Worm (Caenorhabditis elegans): ENCODE data around the gene nol-9.
A peak's percentile ranks its signal among the peaks of the same experiment; 100 is the strongest.

The nol-9 gene

DNA sequence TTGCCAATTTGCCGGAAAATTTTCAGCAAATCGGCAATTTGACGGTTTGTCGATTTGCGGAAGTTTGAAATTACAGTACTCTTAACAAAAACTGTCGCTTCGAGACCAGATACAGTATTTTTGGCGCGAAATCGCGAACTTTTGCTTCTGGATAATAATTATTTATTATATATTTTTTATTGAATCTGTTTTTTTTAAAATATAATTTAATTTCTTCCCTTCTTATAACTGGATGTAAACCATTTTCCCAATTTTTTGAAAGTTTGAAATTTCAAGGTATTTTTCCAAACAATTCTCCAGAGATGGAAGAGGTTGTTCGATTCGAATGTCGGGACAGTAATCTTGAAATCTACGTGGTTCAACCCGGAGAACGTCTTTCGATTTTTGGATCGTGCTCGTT lies at the start of gene nol-9:
Gene nol-9 (plus strand): TSS at position 301 of the 400 bp plus-strand sequence.
- TF ChIP-seq dao-5 (tag; optimal IDR thresholded peaks at IDR 0.05): no peak
- TF ChIP-seq him-1 (tag; optimal IDR thresholded peaks at IDR 0.05): no peak
- TF ChIP-seq W03F9.2 (tag; optimal IDR thresholded peaks at IDR 0.05): no peak

DNA sequence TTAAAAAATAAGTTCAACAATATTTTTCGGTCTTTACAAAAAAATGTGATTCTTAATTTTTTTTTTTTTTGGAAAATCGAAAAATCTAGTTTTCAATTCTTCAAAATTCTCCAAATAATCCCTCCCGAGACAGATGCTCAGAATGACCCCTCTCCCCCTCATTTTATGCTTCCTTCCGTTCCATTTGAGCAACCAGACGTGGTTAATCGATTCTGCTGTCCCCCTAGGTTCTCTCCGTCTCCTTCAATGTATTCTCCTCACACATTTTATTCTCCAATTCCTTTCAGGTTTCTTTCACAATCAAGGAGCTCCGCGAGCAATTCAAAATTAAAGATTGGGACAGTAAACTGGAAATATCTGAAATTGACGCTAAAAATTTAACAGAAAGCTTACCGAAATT lies 47.4 kb upstream of the nol-9 start:
- TF ChIP-seq dao-5 (tag; optimal IDR thresholded peaks at IDR 0.05): no peak
- TF ChIP-seq W03F9.2 (tag; optimal IDR thresholded peaks at IDR 0.05): no peak
- no peak for TF ChIP-seq him-1 (tag; optimal IDR thresholded peaks at IDR 0.05)

DNA sequence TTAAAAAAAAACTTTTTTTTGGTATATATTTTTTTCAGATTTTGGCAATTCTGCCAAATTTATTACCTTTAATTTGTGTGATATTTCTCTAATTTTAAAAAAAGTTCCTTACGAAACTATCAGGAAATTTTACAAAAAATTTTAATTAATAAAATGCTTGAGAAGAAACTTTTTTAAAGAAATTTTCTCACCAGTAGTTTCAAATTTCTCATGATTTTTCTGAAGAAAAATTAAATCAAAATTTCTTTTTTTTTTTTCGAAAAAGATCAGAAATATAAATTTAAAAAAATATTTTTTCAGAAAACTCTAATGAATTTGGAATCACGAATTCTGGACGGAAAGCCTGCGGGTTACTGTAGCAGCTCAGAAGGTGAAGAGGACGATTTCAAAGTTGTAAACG lies 44.6 kb upstream of the nol-9 start, which contains the start of gene mau-8:
Gene mau-8 (plus strand): TSS at position 301 of the 400 bp plus-strand sequence.
- no peak for TF ChIP-seq him-1 (tag; optimal IDR thresholded peaks at IDR 0.05)
- no peak for TF ChIP-seq W03F9.2 (tag; optimal IDR thresholded peaks at IDR 0.05)
- TF ChIP-seq dao-5 (tag; optimal IDR thresholded peaks at IDR 0.05): no peak

DNA sequence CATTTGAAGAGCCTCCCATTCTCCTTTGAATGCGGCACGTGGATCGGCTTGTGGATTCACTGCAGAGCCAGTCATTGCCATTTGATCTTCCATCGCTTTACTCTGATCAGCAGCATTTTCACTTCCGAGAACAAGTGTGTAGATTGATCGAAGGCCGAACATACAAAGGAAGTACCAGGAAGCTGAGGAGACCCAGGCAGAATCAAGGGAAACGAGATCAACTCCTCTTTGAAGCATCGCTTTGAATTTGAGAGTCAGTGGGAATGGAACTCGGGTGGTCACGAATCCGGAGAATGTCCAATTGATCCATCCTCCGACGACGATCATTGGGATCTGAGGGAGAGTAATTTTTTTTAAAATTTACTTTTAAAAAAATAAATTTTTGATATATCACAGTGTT lies 41.8 kb upstream of the nol-9 start:
- TF ChIP-seq W03F9.2 (tag; optimal IDR thresholded peaks at IDR 0.05) (no peak), him-1 (tag; optimal IDR thresholded peaks at IDR 0.05) (no peak), dao-5 (tag; optimal IDR thresholded peaks at IDR 0.05) (no peak)

DNA sequence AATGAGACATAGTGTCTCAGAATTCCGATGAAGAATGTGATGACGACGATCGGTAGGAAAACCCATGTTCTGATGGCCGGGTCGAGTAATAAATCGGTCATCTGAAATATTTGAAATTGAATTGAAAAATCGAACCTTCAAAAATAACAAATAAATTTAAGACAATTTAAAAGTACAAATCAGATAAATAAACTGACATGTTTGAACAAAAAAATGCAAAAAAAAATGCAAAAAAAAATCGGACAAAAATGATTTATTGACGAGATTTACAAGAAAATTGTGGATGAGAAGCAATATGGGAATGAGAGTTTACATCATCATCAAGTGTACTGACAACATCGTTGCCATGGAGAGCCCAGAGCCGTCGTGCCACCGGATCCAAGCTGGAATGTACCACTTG lies 40.5 kb upstream of the nol-9 start, which contains the start of gene emc-3:
Gene emc-3 (minus strand): TSS at position 101 of the 400 bp plus-strand sequence.
- TF ChIP-seq him-1 (tag; optimal IDR thresholded peaks at IDR 0.05): no peak
- TF ChIP-seq W03F9.2 (tag; optimal IDR thresholded peaks at IDR 0.05): no peak
- no peak for TF ChIP-seq dao-5 (tag; optimal IDR thresholded peaks at IDR 0.05)

DNA sequence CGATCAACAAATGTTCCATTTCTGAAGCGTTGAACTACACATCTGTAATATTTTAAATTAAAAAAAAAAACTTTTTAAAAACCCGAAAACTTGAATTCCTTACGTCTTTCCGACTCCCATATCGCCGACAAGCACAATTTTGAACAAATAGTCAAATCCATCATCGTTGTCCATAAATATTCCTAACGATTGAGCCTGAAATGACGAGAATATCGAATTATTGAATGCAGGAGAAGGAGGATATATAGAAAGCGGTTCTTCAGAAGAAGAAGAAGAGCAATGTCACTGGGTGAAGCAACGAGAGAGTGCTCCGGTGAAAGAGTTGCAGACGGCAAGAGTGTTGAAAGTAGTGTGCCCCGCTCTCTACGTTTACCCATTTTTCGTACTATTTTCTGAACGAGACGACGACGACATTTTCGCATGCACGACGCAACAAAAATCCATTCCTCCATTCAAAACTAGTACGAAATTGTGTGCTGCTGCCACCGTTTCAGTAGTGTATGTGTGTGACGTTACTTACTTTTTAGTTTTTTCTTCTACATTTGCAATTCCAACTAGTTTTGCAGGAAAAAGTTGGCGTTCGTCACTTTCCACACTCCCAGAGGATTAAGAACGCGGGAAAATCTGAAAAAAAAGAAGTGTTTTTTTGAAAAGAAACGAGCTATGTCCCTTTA lies 38.4 kb upstream of the nol-9 start, which contains the start of gene rab-19:
Gene rab-19 (minus strand): TSS at position 624 of the 674 bp plus-strand sequence.
- TF ChIP-seq him-1 (tag; optimal IDR thresholded peaks at IDR 0.05): no peak

DNA sequence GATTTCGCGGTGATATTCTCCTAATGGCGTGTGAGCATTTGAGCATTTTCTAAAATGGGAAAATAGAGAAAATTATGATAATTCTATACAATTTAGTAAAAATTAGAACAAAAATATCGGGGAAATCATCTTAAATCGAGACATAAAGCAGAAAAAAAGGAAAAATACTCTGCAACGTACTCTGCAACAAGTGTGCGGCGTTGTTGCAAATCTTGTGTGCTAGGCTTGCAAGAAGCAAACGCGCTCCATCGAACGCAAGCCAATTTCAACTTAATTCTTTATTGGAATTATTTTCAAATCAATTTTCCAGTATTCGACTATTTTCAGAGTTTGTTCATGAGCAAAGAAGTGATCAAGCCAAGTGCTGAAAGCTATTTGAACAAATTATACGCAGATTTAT lies 36.3 kb upstream of the nol-9 start, which contains the start of the genes Y62E10A.20, Y62E10A.23 and mdt-9:
Gene Y62E10A.20 (minus strand): TSS at position 49 of the 400 bp plus-strand sequence.
Gene Y62E10A.23 (plus strand): TSS at position 282 of the 400 bp plus-strand sequence.
Gene mdt-9 (plus strand): TSS at position 338 of the 400 bp plus-strand sequence.
- TF ChIP-seq dao-5 (tag; optimal IDR thresholded peaks at IDR 0.05) (no peak), W03F9.2 (tag; optimal IDR thresholded peaks at IDR 0.05) (peak; percentile 85), him-1 (tag; optimal IDR thresholded peaks at IDR 0.05) (peak; percentile 22)

DNA sequence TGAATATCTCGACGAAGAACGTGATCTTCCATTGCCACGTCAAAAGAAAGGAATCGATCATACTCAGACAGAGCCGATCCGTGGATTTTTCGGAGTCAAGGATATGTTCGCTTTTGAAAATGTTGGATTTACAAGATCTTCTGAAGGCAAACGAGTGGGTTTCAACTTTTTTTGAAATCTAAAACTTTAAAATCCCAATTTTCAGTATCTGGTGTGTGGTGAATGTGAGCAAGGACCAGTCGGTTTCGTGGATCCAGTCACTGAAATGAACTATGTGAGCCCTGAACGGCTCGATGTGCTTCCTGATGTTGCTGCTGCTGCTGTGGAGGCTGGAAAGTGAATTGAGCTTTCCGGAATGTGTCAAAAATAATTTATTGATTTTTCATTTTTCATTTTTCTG lies 35.4 kb upstream of the nol-9 start, which contains the start of gene lsm-3:
Gene lsm-3 (plus strand): TSS at position 301 of the 400 bp plus-strand sequence.
- TF ChIP-seq him-1 (tag; optimal IDR thresholded peaks at IDR 0.05): no peak
- no peak for TF ChIP-seq W03F9.2 (tag; optimal IDR thresholded peaks at IDR 0.05)
- TF ChIP-seq dao-5 (tag; optimal IDR thresholded peaks at IDR 0.05): no peak

DNA sequence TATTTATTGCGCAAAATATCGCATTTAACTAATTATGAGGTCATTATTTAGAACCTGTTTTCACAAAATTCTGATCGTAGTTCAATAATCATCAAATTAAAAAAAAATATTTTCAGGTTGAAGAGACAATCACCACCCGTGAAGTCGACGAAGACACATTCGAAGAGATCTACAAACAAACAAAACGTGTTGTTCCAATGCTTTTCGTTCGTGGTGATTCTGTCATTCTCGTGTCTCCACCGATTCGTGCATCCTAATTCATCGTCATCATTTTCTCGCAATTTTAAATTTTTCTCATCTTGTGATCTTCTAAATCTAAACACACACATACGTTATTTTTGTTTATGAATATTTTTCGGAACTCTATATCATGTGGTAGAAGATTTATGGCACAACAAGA lies 33.5 kb upstream of the nol-9 start:
- TF ChIP-seq him-1 (tag; optimal IDR thresholded peaks at IDR 0.05) (peak; percentile 42), W03F9.2 (tag; optimal IDR thresholded peaks at IDR 0.05) (no peak)

DNA sequence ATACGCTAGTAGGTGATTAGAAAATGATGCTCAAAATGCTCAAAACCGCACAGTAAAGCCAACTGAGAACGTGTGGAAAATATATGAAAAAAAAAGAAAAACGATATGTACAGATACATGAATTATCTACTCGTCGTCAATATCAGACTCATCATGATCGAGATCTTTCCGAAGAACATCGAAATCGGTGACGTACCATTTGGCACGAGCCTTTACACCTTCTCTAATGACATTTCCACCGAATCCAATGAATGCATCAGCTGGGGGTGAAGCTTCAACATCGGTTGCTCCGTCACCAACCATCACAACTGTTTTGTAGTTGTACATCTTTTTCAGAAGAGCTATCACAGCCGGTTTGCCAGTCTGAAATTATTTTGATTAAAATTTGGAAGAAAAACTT lies 33.1 kb upstream of the nol-9 start:
- no peak for TF ChIP-seq dao-5 (tag; optimal IDR thresholded peaks at IDR 0.05)
- TF ChIP-seq him-1 (tag; optimal IDR thresholded peaks at IDR 0.05): no peak
- TF ChIP-seq W03F9.2 (tag; optimal IDR thresholded peaks at IDR 0.05): no peak

DNA sequence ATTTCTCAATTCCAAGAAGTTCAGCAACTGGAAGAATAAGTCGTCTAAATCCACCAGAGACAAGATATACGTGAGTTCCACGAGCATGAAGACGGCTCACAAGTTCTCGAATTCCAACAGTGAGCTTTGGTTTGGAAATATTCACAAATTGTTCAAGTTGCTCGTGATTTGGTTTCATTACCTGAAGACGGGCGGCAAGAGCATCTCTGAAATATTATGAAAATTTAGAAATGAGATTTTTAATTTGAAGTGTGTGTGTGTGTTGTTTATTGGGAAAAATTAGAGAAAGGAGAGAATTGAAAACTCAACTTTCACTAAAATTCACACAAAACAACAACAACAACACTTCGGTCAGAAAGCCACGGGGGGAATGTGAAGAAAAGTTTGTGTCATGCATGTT lies 31.5 kb upstream of the nol-9 start:
- no peak for TF ChIP-seq dao-5 (tag; optimal IDR thresholded peaks at IDR 0.05)

DNA sequence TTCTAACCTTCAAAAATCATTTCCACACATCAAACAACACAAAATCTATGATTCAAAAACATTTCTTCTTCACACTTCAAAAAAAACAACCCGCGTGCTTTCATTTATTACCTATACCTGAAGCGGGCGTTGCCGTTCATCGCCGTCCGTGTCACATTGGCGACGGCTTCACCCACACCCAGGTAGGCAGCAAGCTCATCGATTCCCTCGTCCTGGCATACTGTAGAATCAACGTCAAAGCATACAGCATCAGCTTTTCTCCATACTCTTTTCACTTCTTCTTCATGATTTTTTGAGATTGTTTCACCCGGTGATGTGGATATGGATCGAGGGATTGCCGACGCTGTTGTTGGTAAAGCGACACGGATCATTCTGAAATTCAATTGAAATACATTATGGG lies 30.1 kb upstream of the nol-9 start:
- TF ChIP-seq W03F9.2 (tag; optimal IDR thresholded peaks at IDR 0.05) (no peak), dao-5 (tag; optimal IDR thresholded peaks at IDR 0.05) (no peak), him-1 (tag; optimal IDR thresholded peaks at IDR 0.05) (no peak)

DNA sequence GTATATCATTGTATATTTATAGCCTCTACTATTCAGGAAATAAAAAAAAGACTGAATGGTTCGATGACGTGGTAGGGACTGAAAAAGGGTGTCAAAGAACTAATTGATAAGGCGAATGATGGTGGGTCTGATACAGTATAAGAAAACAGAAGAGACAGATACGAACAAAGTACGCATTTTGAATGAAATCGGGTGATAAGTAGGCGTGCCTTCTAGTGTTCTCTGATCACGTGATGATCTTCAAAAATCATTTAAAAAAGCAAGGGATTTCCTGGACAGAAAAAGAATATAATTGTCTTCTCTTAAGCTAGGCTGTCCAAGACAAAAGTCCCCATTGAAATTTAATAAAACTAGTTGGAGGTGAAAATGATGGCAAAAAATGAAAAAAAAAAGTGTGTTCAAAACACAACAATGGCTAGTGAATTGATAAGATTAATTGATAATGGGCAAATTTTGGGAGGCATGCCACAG lies 29.0 kb upstream of the nol-9 start:
- no peak for TF ChIP-seq dao-5 (tag; optimal IDR thresholded peaks at IDR 0.05)
- no peak for TF ChIP-seq him-1 (tag; optimal IDR thresholded peaks at IDR 0.05)
- peak; percentile 21 for TF ChIP-seq W03F9.2 (tag; optimal IDR thresholded peaks at IDR 0.05)

DNA sequence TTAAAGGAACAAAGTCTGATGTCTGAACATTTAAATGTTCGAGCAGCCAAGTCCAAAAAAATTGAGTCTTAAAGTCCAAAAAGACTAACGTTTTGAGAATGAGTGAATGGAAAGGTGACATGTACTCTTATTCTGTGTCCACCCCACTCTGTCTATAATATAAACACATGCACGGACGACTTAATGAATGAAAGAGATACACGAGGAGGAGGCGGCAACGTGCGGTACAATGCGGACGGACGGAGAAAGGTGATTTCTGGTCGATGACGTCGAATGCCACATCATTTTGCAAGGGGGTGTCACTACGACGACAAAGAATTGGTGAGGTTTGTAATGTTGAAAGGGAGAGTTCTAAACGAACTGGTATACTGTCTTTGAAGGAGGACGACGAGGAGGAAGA lies 27.6 kb upstream of the nol-9 start:
- TF ChIP-seq him-1 (tag; optimal IDR thresholded peaks at IDR 0.05) (no peak), W03F9.2 (tag; optimal IDR thresholded peaks at IDR 0.05) (no peak), dao-5 (tag; optimal IDR thresholded peaks at IDR 0.05) (no peak)

DNA sequence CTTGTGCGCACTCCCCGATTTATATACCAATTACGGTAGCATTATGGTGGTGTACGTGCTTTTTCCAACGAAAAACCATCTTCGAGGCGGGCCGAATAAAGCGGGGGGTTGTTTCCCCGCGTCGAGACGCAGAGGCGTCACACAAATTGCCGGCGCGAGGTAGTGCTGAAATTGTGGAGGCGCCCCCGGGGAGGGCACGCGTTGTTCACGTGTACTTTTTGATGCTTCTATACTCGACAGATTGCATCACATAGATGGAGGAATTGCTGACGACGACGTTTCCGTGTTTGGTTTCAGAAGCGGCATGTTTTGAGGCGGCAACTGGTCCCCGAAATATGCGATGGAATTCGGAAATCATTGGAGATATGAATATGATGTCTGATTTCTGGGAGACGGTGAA lies 27.0 kb upstream of the nol-9 start:
- no peak for TF ChIP-seq dao-5 (tag; optimal IDR thresholded peaks at IDR 0.05)
- TF ChIP-seq W03F9.2 (tag; optimal IDR thresholded peaks at IDR 0.05): no peak
- TF ChIP-seq him-1 (tag; optimal IDR thresholded peaks at IDR 0.05): peak; percentile 67
